Worm (Caenorhabditis elegans) whole organism, L1 larva: ENCODE results near the gene W05H9.4.

ENCODE experiments used
- fkh-8 ChIP-seq: sonication (generic microtip); optimal IDR thresholded peaks from 2 replicates; lab custom pipeline; 2016; ENCODE audit warnings: mild to moderate bottlenecking, missing genetic modification characterization, missing compliant biosample characterization
- nhr-12 ChIP-seq: sonication (generic microtip); optimal IDR thresholded peaks from 2 replicates; lab custom pipeline; 2017; ENCODE audit warnings: missing biosample characterization, missing genetic modification characterization
- nhr-77 ChIP-seq: fragments of 150-350 bp; optimal IDR thresholded peaks from 2 replicates; lab custom pipeline; 2014; ENCODE audit warnings: missing biosample characterization, missing genetic modification characterization
- pag-3 ChIP-seq: sonication (generic microtip); optimal IDR thresholded peaks from 2 replicates; lab custom pipeline; 2017; ENCODE audit warnings: missing genetic modification characterization, mild to moderate bottlenecking, missing compliant biosample characterization, antibody characterized with exemption, borderline replicate concordance; ENCODE audit not compliant: insufficient read depth
- pqm-1 ChIP-seq: sonication (generic microtip); optimal IDR thresholded peaks from 3 replicates; lab custom pipeline; 2017; ENCODE audit warnings: missing biosample characterization, missing genetic modification characterization

DNA sequence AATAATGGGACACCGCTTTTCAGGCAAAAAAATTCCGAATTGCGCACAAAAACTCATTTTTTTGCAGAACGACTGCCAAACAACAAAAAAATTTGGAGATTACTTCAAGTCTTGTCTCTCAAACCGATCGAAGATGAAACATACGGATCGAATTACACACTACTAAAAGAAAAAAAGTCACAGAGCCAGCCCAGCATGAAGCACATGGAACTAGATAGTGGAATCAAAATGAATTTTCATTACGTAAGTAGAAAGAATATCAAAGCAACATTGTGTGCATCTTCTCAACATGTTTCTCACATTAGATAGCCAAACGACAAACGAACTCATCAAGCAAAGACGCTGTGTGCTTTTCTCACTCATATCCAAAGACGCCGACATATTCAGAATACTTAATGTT, 42.4 kb upstream of the W05H9.4 start:
- TF ChIP-seq nhr-12 (tag; lab: Kevin White, UChicago) (no peak), nhr-77 (tag; lab: Kevin White, UChicago) (no peak), pqm-1 (tag; lab: Kevin White, UChicago) (no peak), fkh-8 (tag; lab: Kevin White, UChicago) (no peak), pag-3 (tag; lab: Kevin White, UChicago) (no peak)
